Worm (Caenorhabditis elegans) whole organism, L1 larva: ENCODE results near the gene hot-7.
A peak's percentile ranks its signal among the peaks of the same experiment; 100 is the strongest.

Experiments
- C04F5.9 ChIP-seq: sonication (generic microtip); optimal IDR thresholded peaks from 2 replicates; lab custom pipeline; 2016; ENCODE audit warnings: missing genetic modification characterization, missing compliant biosample characterization
- C34B4.2 ChIP-seq: sonication (generic microtip); optimal IDR thresholded peaks from 2 replicates; lab custom pipeline; 2017; ENCODE audit warnings: mild to moderate bottlenecking, missing genetic modification characterization, missing compliant biosample characterization
- F16B12.6 ChIP-seq: fragments of 150-350 bp; optimal IDR thresholded peaks from 2 replicates; lab custom pipeline; 2014; ENCODE audit warnings: missing biosample characterization, missing genetic modification characterization
- ceh-63 ChIP-seq: fragments of 200-800 bp; sonication (Bioruptor generic); optimal IDR thresholded peaks from 2 replicates; lab custom pipeline; 2018; ENCODE audit warnings: mild to moderate bottlenecking, missing genetic modification characterization, missing compliant biosample characterization
- ceh-8 ChIP-seq: fragments of 200-800 bp; sonication (Bioruptor generic); optimal IDR thresholded peaks from 2 replicates; lab custom pipeline; 2018; ENCODE audit warnings: mild to moderate bottlenecking, missing genetic modification characterization, moderate library complexity, missing compliant biosample characterization
- dpl-1 ChIP-seq, 3 experiments: fragments of 150-350 bp in 2 of 3; sonication (generic microtip) in 1 of 3; optimal IDR thresholded peaks; 2 replicates each; lab custom pipeline; 2014 to 2017; ENCODE audit warnings: missing biosample characterization in 3 of 3, missing genetic modification characterization in 3 of 3, missing genetic modification reagents in 3 of 3
- dsc-1 ChIP-seq: sonication (generic microtip); optimal IDR thresholded peaks from 2 replicates; lab custom pipeline; 2016; ENCODE audit warnings: mild to moderate bottlenecking, missing genetic modification characterization, missing compliant biosample characterization
- efl-1 ChIP-seq, 4 experiments: fragments of 150-350 bp; optimal IDR thresholded peaks in 3 of 4; peaks in 1 of 4; 1 replicate in 1 of 4; 2 replicates in 3 of 4; lab custom pipeline; 2014; ENCODE audit warnings: missing biosample characterization in 2 of 4, missing genetic modification characterization in 2 of 4, missing genetic modification reagents in 2 of 4
- elt-2 ChIP-seq: sonication (generic microtip); optimal IDR thresholded peaks from 2 replicates; lab custom pipeline; 2016; ENCODE audit warnings: missing genetic modification characterization, mild to moderate bottlenecking, inconsistent platforms, missing compliant biosample characterization, missing genetic modification reagents
- ets-5 ChIP-seq: fragments of 200-800 bp; sonication (Bioruptor generic); IDR thresholded peaks from 2 replicates; pipeline ENCODE4 v1.3.6; 2022; ENCODE audit warnings: missing genetic modification characterization, missing compliant biosample characterization
- fkh-4 ChIP-seq: sonication (generic microtip); optimal IDR thresholded peaks from 2 replicates; lab custom pipeline; 2016; ENCODE audit warnings: missing compliant biosample characterization, missing genetic modification characterization, borderline replicate concordance
- isw-1 ChIP-seq: fragments of 200-800 bp; sonication (Bioruptor generic); IDR thresholded peaks from 2 replicates; pipeline ENCODE4 v1.3.6; 2022; ENCODE audit warnings: missing genetic modification characterization, missing compliant biosample characterization
- lin-13 ChIP-seq: fragments of 150-350 bp; optimal IDR thresholded peaks from 2 replicates; lab custom pipeline; 2014; ENCODE audit warnings: missing biosample characterization, missing genetic modification reagents, missing genetic modification characterization
- lin-14 ChIP-seq: fragments of 200-800 bp; sonication (Bioruptor generic); optimal IDR thresholded peaks from 2 replicates; lab custom pipeline; 2018; ENCODE audit warnings: mild to moderate bottlenecking, missing genetic modification characterization, moderate library complexity, missing compliant biosample characterization
- lin-35 ChIP-seq, 2 experiments: fragments of 150-350 bp; optimal IDR thresholded peaks; 2 replicates each; lab custom pipeline; 2014; ENCODE audit warnings: missing biosample characterization in 2 of 2, missing genetic modification characterization in 2 of 2, missing genetic modification reagents in 2 of 2
- lir-3 ChIP-seq: sonication (generic microtip); optimal IDR thresholded peaks from 2 replicates; lab custom pipeline; 2016; ENCODE audit warnings: mild to moderate bottlenecking, missing genetic modification characterization, moderate library complexity, missing compliant biosample characterization; ENCODE audit not compliant: poor library complexity
- mdl-1 ChIP-seq, 2 experiments: fragments of 150-350 bp; optimal IDR thresholded peaks; 2 replicates each; lab custom pipeline; 2014 to 2017; ENCODE audit warnings: missing biosample characterization in 2 of 2, missing genetic modification characterization in 2 of 2, inconsistent platforms in 1 of 2
- mef-2 ChIP-seq: fragments of 150-350 bp; optimal IDR thresholded peaks from 2 replicates; lab custom pipeline; 2014; ENCODE audit warnings: missing biosample characterization, missing genetic modification characterization
- mep-1 ChIP-seq: fragments of 150-350 bp; optimal IDR thresholded peaks from 2 replicates; lab custom pipeline; 2014; ENCODE audit warnings: missing biosample characterization, missing genetic modification characterization
- nhr-12 ChIP-seq: sonication (generic microtip); optimal IDR thresholded peaks from 2 replicates; lab custom pipeline; 2017; ENCODE audit warnings: missing biosample characterization, missing genetic modification characterization
- nhr-237 ChIP-seq: fragments of 150-350 bp; optimal IDR thresholded peaks from 2 replicates; lab custom pipeline; 2014; ENCODE audit warnings: missing biosample characterization, missing genetic modification characterization
- nhr-71 ChIP-seq: sonication (generic microtip); optimal IDR thresholded peaks from 2 replicates; lab custom pipeline; 2016; ENCODE audit warnings: mild to moderate bottlenecking, missing genetic modification characterization, moderate library complexity, missing compliant biosample characterization
- nhr-77 ChIP-seq: fragments of 150-350 bp; optimal IDR thresholded peaks from 2 replicates; lab custom pipeline; 2014; ENCODE audit warnings: missing biosample characterization, missing genetic modification characterization
- nhr-85 ChIP-seq: sonication (generic microtip); peaks from one replicate; lab custom pipeline; 2016; ENCODE audit warnings: missing genetic modification characterization, inconsistent platforms, missing compliant biosample characterization
- pax-3 ChIP-seq: fragments of 200-800 bp; sonication (Bioruptor generic); optimal IDR thresholded peaks from 2 replicates; lab custom pipeline; 2018; ENCODE audit warnings: mild to moderate bottlenecking, missing genetic modification characterization, moderate library complexity, missing compliant biosample characterization
- sptf-1 ChIP-seq: fragments of 150-350 bp; optimal IDR thresholded peaks from 2 replicates; lab custom pipeline; 2014; ENCODE audit warnings: missing biosample characterization, missing genetic modification characterization
- sup-37 ChIP-seq: fragments of 200-800 bp; sonication (Bioruptor generic); optimal IDR thresholded peaks from 2 replicates; lab custom pipeline; 2018; ENCODE audit warnings: mild to moderate bottlenecking, missing genetic modification characterization, missing compliant biosample characterization
- unc-30 ChIP-seq: sonication (generic microtip); optimal IDR thresholded peaks from 2 replicates; lab custom pipeline; 2017; ENCODE audit warnings: missing biosample characterization, missing genetic modification characterization
- unc-86 ChIP-seq: sonication (generic microtip); optimal IDR thresholded peaks from 2 replicates; lab custom pipeline; 2016; ENCODE audit warnings: missing genetic modification characterization, missing compliant biosample characterization
- vab-15 ChIP-seq: sonication (generic microtip); optimal IDR thresholded peaks from 2 replicates; lab custom pipeline; 2017; ENCODE audit warnings: missing genotype, mild to moderate bottlenecking, missing genetic modification characterization, missing compliant biosample characterization
- xbp-1 ChIP-seq: sonication (generic microtip); optimal IDR thresholded peaks from 2 replicates; lab custom pipeline; 2016; ENCODE audit warnings: missing genetic modification characterization, missing compliant biosample characterization
- ztf-11 ChIP-seq, 2 experiments: sonication (generic microtip); optimal IDR thresholded peaks; 2 replicates each; lab custom pipeline; 2016 to 2017; ENCODE audit warnings: missing genetic modification characterization in 2 of 2, missing biosample characterization in 1 of 2, missing compliant biosample characterization in 1 of 2

hot-7 gene

DNA sequence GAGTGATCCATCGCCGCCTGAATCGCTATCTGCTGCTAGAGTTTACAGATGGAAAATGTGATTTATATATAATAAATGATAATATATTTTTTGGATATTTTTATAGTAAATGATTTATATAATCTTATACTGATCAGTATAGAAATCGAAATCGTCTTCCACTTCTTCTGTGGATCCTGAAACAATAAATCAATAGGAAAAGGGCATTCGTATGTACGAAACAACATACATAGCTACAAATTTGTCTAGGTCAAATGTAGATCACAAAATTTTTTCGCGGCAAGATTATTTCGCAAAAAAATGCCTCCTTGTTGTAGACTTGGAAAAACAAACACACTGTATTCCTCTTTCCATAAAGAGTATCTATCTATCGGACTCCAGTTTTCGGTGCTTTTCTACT is 2.9 kb downstream of the hot-7 start, which contains the start of gene Y48B6A.10:
Y48B6A.10 (plus strand) TSS at position 301 of the 400 bp plus-strand sequence.
- TF ChIP-seq pax-3 (no peak), sup-37 (GFP tag; lab: Kevin White, UChicago) (no peak), lir-3 (no peak), dsc-1 (no peak), unc-86 (tag; lab: Kevin White, UChicago) (no peak), nhr-77 (tag; lab: Kevin White, UChicago) (no peak), lin-13 (GFP tag; lab: Kevin White, UChicago) (no peak), C04F5.9 (tag; lab: Kevin White, UChicago) (no peak), unc-30 (tag; lab: Kevin White, UChicago) (no peak)

DNA sequence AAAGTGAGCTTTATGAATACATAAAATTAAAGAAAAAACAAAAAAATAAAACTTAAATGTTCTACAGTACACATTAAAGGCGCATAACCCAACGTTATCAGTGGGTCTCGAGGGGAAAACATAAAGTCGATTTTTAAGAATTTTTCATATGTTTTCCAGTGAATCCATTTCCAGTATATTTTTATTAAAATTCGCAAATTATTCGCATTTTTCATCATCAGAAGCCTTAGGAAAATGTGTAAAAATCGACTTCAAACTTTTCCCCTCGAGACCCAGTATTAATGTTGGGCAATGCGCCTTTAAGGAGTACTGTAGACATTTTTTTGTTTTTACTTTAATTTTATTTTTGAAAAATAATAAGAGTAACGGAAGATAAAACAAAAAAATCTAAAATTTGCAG is 6.9 kb downstream of the hot-7 start:
- TF ChIP-seq lir-3, result no peak
- TF ChIP-seq mdl-1 (tag; optimal IDR thresholded peaks at IDR 0.05; lab: Kevin White, UChicago), result no peak
- no peak for TF ChIP-seq ceh-63
- no peak for TF ChIP-seq isw-1 (GFP tag; lab: Robert Waterston, UW)
- no peak for TF ChIP-seq F16B12.6 (tag; lab: Kevin White, UChicago)
- TF ChIP-seq mep-1 (tag; lab: Kevin White, UChicago), result no peak
- TF ChIP-seq xbp-1 (tag; lab: Kevin White, UChicago), result no peak
- TF ChIP-seq ets-5, result no peak
- no peak for TF ChIP-seq lin-35 (GFP tag; optimal IDR thresholded peaks at IDR 0.05; lab: Kevin White, UChicago)
- TF ChIP-seq, all 84 proteins: peak for 0

DNA sequence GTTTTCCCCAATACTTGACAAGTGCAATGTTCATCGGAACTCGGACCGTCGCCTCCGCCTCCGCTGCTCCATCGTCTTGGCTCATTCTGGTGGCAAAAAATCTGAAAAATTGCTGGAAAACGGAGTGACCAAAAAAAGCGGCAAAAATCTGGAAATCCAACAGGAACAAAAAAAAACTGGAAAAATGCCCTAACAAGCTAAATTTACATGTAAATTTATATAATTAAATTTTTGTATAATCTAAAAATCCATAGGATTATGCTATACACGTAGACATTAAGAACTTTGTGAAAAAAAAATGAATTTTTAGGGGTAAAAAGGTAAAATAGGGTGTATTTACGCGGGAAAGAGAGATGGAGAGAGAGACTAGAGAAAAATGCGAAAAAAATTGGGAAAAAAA is 15.0 kb downstream of the hot-7 start, which contains the start of gene Y48B6A.13:
Y48B6A.13 (minus strand) TSS at position 101 of the 400 bp plus-strand sequence.
- TF ChIP-seq mef-2 (no peak), ceh-8 (GFP tag; lab: Kevin White, UChicago) (no peak)
- TF ChIP-seq, all 84 proteins: peak for 0

DNA sequence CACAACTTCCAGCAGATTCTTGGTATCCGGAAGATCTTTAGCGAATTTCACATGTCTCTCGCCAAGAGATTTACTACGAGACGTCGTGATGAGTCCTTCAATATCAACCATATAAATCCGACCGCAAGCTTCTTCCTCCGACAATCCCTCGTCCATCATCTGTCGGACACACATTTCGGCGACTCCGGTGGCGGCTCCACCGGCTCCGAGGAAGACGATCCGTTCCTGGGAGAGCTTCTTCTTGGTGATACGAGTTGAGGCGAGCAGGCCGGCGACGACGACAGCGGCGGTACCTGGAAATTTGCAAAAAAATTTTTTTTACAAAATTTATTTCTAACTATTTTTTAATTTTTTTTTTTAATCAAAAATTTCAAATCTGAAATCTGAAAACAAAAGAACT is 18.9 kb downstream of the hot-7 start:
- TF ChIP-seq C34B4.2 (no peak), dsc-1 (no peak), nhr-237 (no peak), dpl-1 (GFP tag; optimal IDR thresholded peaks at IDR 0.05; lab: Kevin White, UChicago) (no peak)

DNA sequence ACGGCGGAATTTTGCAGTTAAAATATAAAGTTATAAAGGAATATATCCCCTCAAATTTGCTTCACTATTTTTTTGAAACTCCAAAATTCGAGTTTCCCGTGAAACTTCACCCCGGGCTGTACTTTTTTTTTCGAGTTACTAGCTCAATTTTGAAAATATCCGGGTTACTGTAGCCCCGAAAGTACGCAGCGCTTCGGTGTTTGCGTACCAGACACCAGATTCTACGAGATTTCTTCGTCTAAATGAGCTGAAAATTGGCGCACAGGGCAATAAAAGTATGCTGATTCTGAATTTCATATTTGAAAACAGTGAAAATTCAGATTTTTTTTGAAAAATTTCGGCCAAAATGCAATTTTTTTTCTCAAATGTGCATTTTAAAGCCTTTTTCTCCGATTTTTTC is 19.7 kb downstream of the hot-7 start:
- TF ChIP-seq ztf-11 (tag; optimal IDR thresholded peaks at IDR 0.05; lab: Kevin White, UChicago) (no peak), nhr-12 (no peak), nhr-71 (tag; lab: Kevin White, UChicago) (no peak), C34B4.2 (no peak), sptf-1 (no peak), fkh-4 (tag; lab: Kevin White, UChicago) (no peak), ceh-8 (GFP tag; lab: Kevin White, UChicago) (no peak), lir-3 (no peak), vab-15 (no peak), sup-37 (GFP tag; lab: Kevin White, UChicago) (no peak), nhr-85 (no peak)

DNA sequence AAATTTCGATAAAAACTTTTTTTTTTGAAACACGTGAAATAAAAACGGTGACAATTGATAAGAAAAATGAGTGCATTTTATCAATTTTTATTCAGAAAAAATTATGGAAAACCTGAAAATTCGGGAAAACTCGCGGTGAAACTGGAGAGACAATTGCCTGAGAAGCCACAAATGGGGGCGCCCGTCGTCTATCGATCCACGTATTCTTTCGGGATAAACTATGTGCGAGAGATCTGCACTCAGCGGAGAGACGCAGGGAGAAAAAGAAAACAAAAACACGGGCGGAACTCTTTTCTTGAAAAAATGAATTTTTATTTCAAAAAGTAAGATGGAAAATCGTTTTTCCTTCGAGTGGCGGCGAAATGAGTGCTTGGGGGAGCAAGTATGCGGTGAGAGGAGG is 22.7 kb downstream of the hot-7 start, which contains the start of gene men-1:
men-1 (minus strand) TSS at position 242 of the 400 bp plus-strand sequence.
- peak; percentile 56 for TF ChIP-seq nhr-85
- TF ChIP-seq efl-1 (optimal IDR thresholded peaks at IDR 0.05; lab: Kevin White, UChicago), result no peak
- peak in 1 of 2 experiments; percentile 79 for TF ChIP-seq efl-1 (GFP tag; optimal IDR thresholded peaks at IDR 0.05 in 1 of 2; lab: Kevin White, UChicago)
- TF ChIP-seq lin-14 (GFP tag; lab: Kevin White, UChicago), result peak; percentile 23
- no peak for TF ChIP-seq fkh-4 (tag; lab: Kevin White, UChicago)
- no peak for TF ChIP-seq F16B12.6 (tag; lab: Kevin White, UChicago)
- TF ChIP-seq elt-2, result no peak
